Fruit fly (Drosophila melanogaster) whole organism, embryonic: Measurements from ENCODE around the gene CG34288.

ENCODE experiments used
- Ada2b ChIP-seq: fragments of 200-800 bp; sonication (Bioruptor generic); IDR thresholded peaks from 2 replicates; pipeline ENCODE4 v1.3.6; 2022; ENCODE audit warnings: missing biosample characterization, missing genetic modification characterization
- CG1832 ChIP-seq: fragments of 200-800 bp; sonication (Bioruptor generic); optimal IDR thresholded peaks from 2 replicates; lab custom pipeline; 2017; ENCODE audit warnings: missing biosample characterization, mild to moderate bottlenecking, missing genetic modification characterization, inconsistent platforms
- CG7556 ChIP-seq: fragments of 200-800 bp; sonication (Bioruptor generic); optimal IDR thresholded peaks from 2 replicates; lab custom pipeline; 2017; ENCODE audit warnings: missing biosample characterization, mild to moderate bottlenecking, missing genetic modification characterization
- Deaf1 ChIP-seq: fragments of 200-800 bp; optimal IDR thresholded peaks from 3 replicates; lab custom pipeline; 2019; ENCODE audit warnings: missing biosample characterization, mild to moderate bottlenecking, missing genetic modification characterization, moderate library complexity
- Gsc ChIP-seq: fragments of 200-800 bp; sonication (Bioruptor generic); IDR thresholded peaks from 2 replicates; pipeline ENCODE4 v1.3.6; 2022; ENCODE audit warnings: missing biosample characterization, missing genetic modification characterization
- ac ChIP-seq: fragments of 200-800 bp; sonication (Bioruptor generic); optimal IDR thresholded peaks from 3 replicates; lab custom pipeline; 2017; ENCODE audit warnings: missing biosample characterization, mild to moderate bottlenecking, missing genetic modification characterization
- cato ChIP-seq: fragments of 200-800 bp; sonication (Bioruptor generic); optimal IDR thresholded peaks from 2 replicates; lab custom pipeline; 2016; ENCODE audit warnings: missing biosample characterization, missing genetic modification characterization, borderline replicate concordance
- eyg ChIP-seq: fragments of 200-800 bp; sonication (Bioruptor generic); optimal IDR thresholded peaks from 3 replicates; lab custom pipeline; 2016; ENCODE audit warnings: missing biosample characterization, missing genetic modification characterization
- maf-S ChIP-seq: fragments of 200-800 bp; sonication (Bioruptor generic); optimal IDR thresholded peaks from 2 replicates; lab custom pipeline; 2016; ENCODE audit warnings: missing biosample characterization, missing genetic modification characterization
- seq ChIP-seq: fragments of 200-800 bp; sonication (Bioruptor generic); IDR thresholded peaks from 2 replicates; pipeline ENCODE4 v1.3.6; 2022; ENCODE audit warnings: missing biosample characterization, missing genetic modification characterization
- zen ChIP-seq: fragments of 200-800 bp; sonication (Bioruptor generic); optimal IDR thresholded peaks from 3 replicates; lab custom pipeline; 2018; ENCODE audit warnings: missing biosample characterization, mild to moderate bottlenecking, missing genetic modification characterization, moderate library complexity

DNA sequence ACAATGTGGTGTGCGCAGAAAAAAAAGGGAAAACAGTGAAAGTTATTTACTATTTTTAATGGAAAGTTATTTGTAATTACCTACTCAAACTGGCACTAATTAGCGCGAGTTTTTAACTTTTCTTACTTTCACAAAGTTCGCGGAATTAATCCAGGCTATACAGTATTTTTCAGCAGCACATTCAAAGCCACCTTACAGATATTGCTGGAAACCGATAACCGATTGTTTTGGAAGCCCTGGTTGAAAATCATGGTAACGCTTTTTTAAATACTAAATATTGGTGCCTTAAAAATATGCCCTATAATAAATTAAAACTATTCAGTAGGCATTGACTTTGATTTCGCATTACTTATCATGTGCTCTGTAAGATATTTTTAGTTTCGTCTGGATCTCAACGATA, 45.7 kb upstream of the CG34288 start, which contains the start of gene tHMG2:
- TF ChIP-seq zen (tag; lab: Kevin White, UChicago) (no peak), CG7556 (GFP tag; lab: Kevin White, UChicago) (no peak), CG1832 (no peak), maf-S (GFP tag; lab: Kevin White, UChicago) (no peak), Gsc (GFP tag; lab: Robert Waterston, UW) (no peak), eyg (GFP tag; lab: Kevin White, UChicago) (no peak), Ada2b (GFP tag; lab: Robert Waterston, UW) (no peak), seq (GFP tag; lab: Robert Waterston, UW) (no peak), ac (GFP tag; lab: Kevin White, UChicago) (no peak), cato (GFP tag; lab: Kevin White, UChicago) (no peak), Deaf1 (tag; lab: Kevin White, UChicago) (no peak)
